Fruit fly (Drosophila melanogaster) whole organism, embryonic: Measurements from ENCODE around the gene mAChR-B.

Experiments
- ATbp ChIP-seq: fragments of 200-800 bp; sonication (Bioruptor generic); optimal IDR thresholded peaks from 2 replicates; lab custom pipeline; 2017; ENCODE audit warnings: missing biosample characterization, mild to moderate bottlenecking, missing genetic modification characterization, missing genetic modification reagents
- Bteb2 ChIP-seq: fragments of 200-800 bp; sonication (Bioruptor generic); optimal IDR thresholded peaks from 2 replicates; lab custom pipeline; 2016; ENCODE audit warnings: missing biosample characterization, missing genetic modification characterization
- CG11398 ChIP-seq: fragments of 200-800 bp; sonication (Bioruptor generic); optimal IDR thresholded peaks from 2 replicates; lab custom pipeline; 2016; ENCODE audit warnings: missing biosample characterization, missing genetic modification characterization
- CG12769 ChIP-seq: fragments of 200-800 bp; sonication (Bioruptor generic); optimal IDR thresholded peaks from 2 replicates; lab custom pipeline; 2019; ENCODE audit warnings: missing biosample characterization, mild to moderate bottlenecking, missing genetic modification characterization, moderate library complexity
- CG13624 ChIP-seq: fragments of 200-800 bp; sonication (Bioruptor generic); optimal IDR thresholded peaks from 2 replicates; lab custom pipeline; 2016; ENCODE audit warnings: missing biosample characterization, missing genetic modification characterization
- CG1602 ChIP-seq: fragments of 200-800 bp; sonication (Bioruptor generic); optimal IDR thresholded peaks from 3 replicates; lab custom pipeline; 2016; ENCODE audit warnings: missing biosample characterization, missing genetic modification characterization
- CG17385 ChIP-seq: fragments of 200-800 bp; sonication (Bioruptor generic); optimal IDR thresholded peaks from 3 replicates; lab custom pipeline; 2018; ENCODE audit warnings: missing biosample characterization, mild to moderate bottlenecking, missing genetic modification characterization
- CG18764 ChIP-seq: fragments of 200-800 bp; sonication (Bioruptor generic); optimal IDR thresholded peaks from 3 replicates; lab custom pipeline; 2016; ENCODE audit warnings: missing biosample characterization, missing genetic modification characterization
- CG2116 ChIP-seq: fragments of 200-800 bp; sonication (Bioruptor generic); optimal IDR thresholded peaks from 3 replicates; lab custom pipeline; 2018; ENCODE audit warnings: missing biosample characterization, mild to moderate bottlenecking, missing genetic modification characterization
- CG2120 ChIP-seq: fragments of 200-800 bp; sonication (Bioruptor generic); optimal IDR thresholded peaks from 3 replicates; lab custom pipeline; 2016; ENCODE audit warnings: missing biosample characterization, missing genetic modification characterization
- CG2712 ChIP-seq: fragments of 200-800 bp; optimal IDR thresholded peaks from 3 replicates; lab custom pipeline; 2019; ENCODE audit warnings: missing biosample characterization, mild to moderate bottlenecking, missing genetic modification characterization, moderate library complexity
- CG30020 ChIP-seq: fragments of 200-800 bp; optimal IDR thresholded peaks from 2 replicates; lab custom pipeline; 2019; ENCODE audit warnings: missing biosample characterization, mild to moderate bottlenecking, missing genetic modification characterization, moderate library complexity
- CG33213 ChIP-seq: fragments of 200-800 bp; sonication (Bioruptor generic); optimal IDR thresholded peaks from 3 replicates; lab custom pipeline; 2016; ENCODE audit warnings: missing biosample characterization, missing genetic modification characterization
- CG34376 ChIP-seq: fragments of 200-800 bp; sonication (Bioruptor generic); optimal IDR thresholded peaks from 2 replicates; lab custom pipeline; 2018; ENCODE audit warnings: missing biosample characterization, mild to moderate bottlenecking, missing genetic modification characterization
- CG3995 ChIP-seq: fragments of 200-800 bp; sonication (Bioruptor generic); optimal IDR thresholded peaks from 3 replicates; lab custom pipeline; 2016; ENCODE audit warnings: missing biosample characterization, missing genetic modification characterization
- CG6854 ChIP-seq: fragments of 200-800 bp; sonication (Bioruptor generic); optimal IDR thresholded peaks from 3 replicates; lab custom pipeline; 2017; ENCODE audit warnings: missing biosample characterization, mild to moderate bottlenecking, missing genetic modification characterization
- CG8924 ChIP-seq: fragments of 200-800 bp; optimal IDR thresholded peaks from 3 replicates; lab custom pipeline; 2019; ENCODE audit warnings: missing biosample characterization, mild to moderate bottlenecking, missing genetic modification characterization, moderate library complexity
- D19A ChIP-seq: fragments of 200-800 bp; optimal IDR thresholded peaks from 3 replicates; lab custom pipeline; 2019; ENCODE audit warnings: missing biosample characterization, mild to moderate bottlenecking, missing genetic modification characterization, moderate library complexity
- Drgx ChIP-seq: fragments of 200-800 bp; sonication (Bioruptor generic); IDR thresholded peaks from 2 replicates; pipeline ENCODE4 v1.3.6; 2022; ENCODE audit warnings: missing biosample characterization, missing genetic modification characterization
- Elba2 ChIP-seq: fragments of 200-800 bp; sonication (Bioruptor generic); optimal IDR thresholded peaks from 3 replicates; lab custom pipeline; 2016; ENCODE audit warnings: missing biosample characterization, missing genetic modification characterization
- Gug ChIP-seq: fragments of 200-800 bp; sonication (Bioruptor generic); IDR thresholded peaks from 4 replicates; pipeline ENCODE4 v1.3.6; 2022; ENCODE audit warnings: missing biosample characterization, missing genetic modification characterization
- Hr51 ChIP-seq, 2 experiments: fragments of 200-800 bp; sonication (Bioruptor generic); optimal IDR thresholded peaks; 2 replicates in 1 of 2; 3 replicates in 1 of 2; lab custom pipeline; 2016 to 2018; ENCODE audit warnings: missing biosample characterization in 2 of 2, missing genetic modification characterization in 2 of 2, mild to moderate bottlenecking in 1 of 2, moderate library complexity in 1 of 2
- Hr78 ChIP-seq, 2 experiments: fragments of 200-800 bp in 1 of 2; fragments of >200 bp in 1 of 2; sonication (Bioruptor generic) in 1 of 2; optimal IDR thresholded peaks; 2 replicates each; lab custom pipeline; 2017 to 2019; ENCODE audit warnings: missing biosample characterization in 2 of 2, missing genetic modification characterization in 2 of 2, mild to moderate bottlenecking in 1 of 2, moderate library complexity in 1 of 2
- Med ChIP-seq: fragments of 200-800 bp; sonication (Bioruptor generic); peaks from one replicate; lab custom pipeline; 2016; ENCODE audit warnings: missing biosample characterization, missing genetic modification characterization, mild to moderate bottlenecking, inconsistent platforms, moderate library complexity
- Nf-YC ChIP-seq: fragments of 200-800 bp; optimal IDR thresholded peaks from 3 replicates; lab custom pipeline; 2019; ENCODE audit warnings: missing biosample characterization, mild to moderate bottlenecking, missing genetic modification characterization, moderate library complexity
- NfI ChIP-seq: fragments of 200-800 bp; sonication (Bioruptor generic); optimal IDR thresholded peaks from 3 replicates; lab custom pipeline; 2018; ENCODE audit warnings: missing biosample characterization, mild to moderate bottlenecking, missing genetic modification characterization, moderate library complexity
- abd-A ChIP-seq: fragments of 200-800 bp; sonication (Bioruptor generic); optimal IDR thresholded peaks from 3 replicates; lab custom pipeline; 2019; ENCODE audit warnings: missing biosample characterization, mild to moderate bottlenecking, missing genetic modification characterization, moderate library complexity
- ato ChIP-seq: fragments of 200-800 bp; sonication (Bioruptor generic); IDR thresholded peaks from 2 replicates; pipeline ENCODE4 v1.3.6; 2022; ENCODE audit warnings: missing biosample characterization, missing genetic modification characterization; ENCODE audit not compliant: partially characterized antibody
- bsh ChIP-seq, 2 experiments: fragments of 200-800 bp; sonication (Bioruptor generic); optimal IDR thresholded peaks; 2 replicates each; lab custom pipeline; 2017 to 2018; ENCODE audit warnings: mild to moderate bottlenecking in 2 of 2, missing biosample characterization in 2 of 2, missing genetic modification characterization in 2 of 2, moderate library complexity in 1 of 2
- cas ChIP-seq: fragments of 200-800 bp; sonication (Bioruptor generic); IDR thresholded peaks from 2 replicates; pipeline ENCODE4 v1.3.6; 2022; ENCODE audit warnings: missing biosample characterization, missing genetic modification characterization
- croc ChIP-seq: fragments of 200-800 bp; sonication (Bioruptor generic); conservative IDR thresholded peaks from 3 replicates; pipeline ENCODE4 v1.3.6; 2022; ENCODE audit warnings: missing biosample characterization, missing genetic modification characterization
- eve ChIP-seq, 2 experiments: fragments of >200 bp; optimal IDR thresholded peaks; 2 replicates each; lab custom pipeline; 2017; ENCODE audit warnings: missing biosample characterization in 2 of 2, missing genetic modification characterization in 2 of 2
- exex ChIP-seq: fragments of 200-800 bp; sonication (Bioruptor generic); optimal IDR thresholded peaks from 4 replicates; lab custom pipeline; 2018; ENCODE audit warnings: missing biosample characterization, mild to moderate bottlenecking, missing genetic modification characterization, moderate library complexity
- gce ChIP-seq: fragments of 200-800 bp; sonication (Bioruptor generic); IDR thresholded peaks from 3 replicates; pipeline ENCODE4 v1.3.6; 2022; ENCODE audit warnings: missing biosample characterization, missing genetic modification characterization
- gem ChIP-seq: fragments of 200-800 bp; sonication (Bioruptor generic); optimal IDR thresholded peaks from 2 replicates; lab custom pipeline; 2019; ENCODE audit warnings: missing biosample characterization, mild to moderate bottlenecking, missing genetic modification characterization, moderate library complexity
- gro ChIP-seq: fragments of 200-800 bp; sonication (Bioruptor generic); optimal IDR thresholded peaks from 2 replicates; lab custom pipeline; 2016; ENCODE audit warnings: missing biosample characterization, missing genetic modification characterization
- inv ChIP-seq: fragments of 200-800 bp; sonication (Bioruptor generic); IDR thresholded peaks from 2 replicates; pipeline ENCODE4 v1.3.6; 2022; ENCODE audit warnings: missing biosample characterization, missing genetic modification characterization; ENCODE audit not compliant: partially characterized antibody
- kni ChIP-seq: fragments of 200-800 bp; sonication (Bioruptor generic); optimal IDR thresholded peaks from 3 replicates; lab custom pipeline; 2017; ENCODE audit warnings: mild to moderate bottlenecking, missing biosample characterization, missing genetic modification reagents, missing genetic modification characterization
- nom ChIP-seq: fragments of 200-800 bp; sonication (Bioruptor generic); optimal IDR thresholded peaks from 2 replicates; lab custom pipeline; 2017; ENCODE audit warnings: missing biosample characterization, missing genetic modification characterization, mild to moderate bottlenecking, moderate library complexity, missing genetic modification reagents
- pfk ChIP-seq: fragments of 200-800 bp; sonication (Bioruptor generic); optimal IDR thresholded peaks from 2 replicates; lab custom pipeline; 2018; ENCODE audit warnings: missing biosample characterization, mild to moderate bottlenecking, missing genetic modification characterization, moderate library complexity
- pita ChIP-seq: fragments of 200-800 bp; sonication (Bioruptor generic); optimal IDR thresholded peaks from 2 replicates; lab custom pipeline; 2017; ENCODE audit warnings: missing biosample characterization, mild to moderate bottlenecking, missing genetic modification characterization
- pnt ChIP-seq: fragments of 200-800 bp; sonication (Bioruptor generic); optimal IDR thresholded peaks from 3 replicates; lab custom pipeline; 2016; ENCODE audit warnings: missing biosample characterization, missing genetic modification characterization
- scrt ChIP-seq: fragments of 200-800 bp; sonication (Bioruptor generic); optimal IDR thresholded peaks from 2 replicates; lab custom pipeline; 2018; ENCODE audit warnings: missing biosample characterization, mild to moderate bottlenecking, missing genetic modification characterization, moderate library complexity
- tll ChIP-seq, 2 experiments: fragments of 200-800 bp in 1 of 2; fragments of >200 bp in 1 of 2; sonication (Bioruptor generic) in 1 of 2; optimal IDR thresholded peaks; 2 replicates each; lab custom pipeline; 2017 to 2019; ENCODE audit warnings: missing biosample characterization in 2 of 2, missing genetic modification characterization in 2 of 2, mild to moderate bottlenecking in 1 of 2, moderate library complexity in 1 of 2
- usp ChIP-seq: fragments of >200 bp; optimal IDR thresholded peaks from 2 replicates; lab custom pipeline; 2017; ENCODE audit warnings: missing biosample characterization, missing genetic modification characterization

Gene mAChR-B

DNA sequence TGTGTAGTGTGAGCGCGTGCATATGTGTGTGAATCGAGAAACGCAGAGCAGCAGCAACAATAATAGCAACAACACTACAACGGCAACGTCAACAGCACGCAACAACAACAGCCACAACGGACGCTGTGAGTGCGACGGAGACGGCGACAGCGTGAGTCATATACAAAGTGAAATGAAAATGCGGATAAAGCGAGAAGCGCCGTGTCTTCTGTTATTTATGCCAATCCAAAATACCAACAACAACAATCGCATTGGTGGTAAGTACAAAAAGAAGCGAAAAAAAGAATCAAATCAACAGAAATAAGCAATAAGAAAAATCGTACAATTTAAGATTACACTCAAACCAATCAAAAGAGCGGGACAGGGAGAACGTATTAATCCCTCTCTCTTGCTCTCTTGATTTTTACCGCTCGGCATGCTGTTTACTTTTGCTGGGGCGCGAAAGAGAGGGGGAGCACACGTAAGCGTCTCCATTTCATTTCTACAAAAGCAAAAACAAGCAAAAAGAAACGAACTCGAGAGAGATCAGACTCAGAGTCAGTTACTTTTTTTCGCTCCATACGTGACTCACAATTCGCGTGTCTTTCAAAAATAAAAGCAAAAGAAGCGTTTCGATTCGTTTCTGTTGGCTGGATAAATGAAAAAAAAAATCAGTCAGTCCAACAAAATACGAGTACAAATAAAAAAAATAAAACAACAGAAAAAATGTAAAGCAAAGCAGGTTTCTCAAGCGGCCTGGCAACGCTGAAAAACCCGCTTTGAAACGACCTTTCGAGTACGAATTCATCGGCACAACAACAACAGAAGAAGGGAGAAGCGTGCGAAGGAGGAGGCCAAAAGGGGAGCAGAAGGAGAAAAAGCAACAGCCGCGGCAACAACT lies 47.0 kb downstream of the mAChR-B start (continued):
- peak; percentile 15 for TF ChIP-seq kni (GFP tag; lab: Kevin White, UChicago)
- peak; percentile 33 for TF ChIP-seq CG3995 (GFP tag; lab: Kevin White, UChicago)
- TF ChIP-seq bsh (GFP tag; optimal IDR thresholded peaks at IDR 0.05; lab: Kevin White, UChicago): peak in 1 of 2 experiments; percentile 100
- peak; percentile 41 for TF ChIP-seq CG11398 (GFP tag; lab: Kevin White, UChicago)
- TF ChIP-seq scrt (GFP tag; lab: Kevin White, UChicago): peak; percentile 54
- peak; percentile 20 for TF ChIP-seq CG34376 (GFP tag; lab: Kevin White, UChicago)
- no peak for TF ChIP-seq gce (GFP tag; lab: Robert Waterston, UW)
- TF ChIP-seq CG17385 (GFP tag; lab: Kevin White, UChicago): peak; percentile 42
- TF ChIP-seq CG33213 (GFP tag; lab: Kevin White, UChicago): peak; percentile 1
- no peak for TF ChIP-seq Bteb2 (GFP tag; lab: Kevin White, UChicago)
- TF ChIP-seq tll (GFP tag; optimal IDR thresholded peaks at IDR 0.05; lab: Kevin White, UChicago): peak; percentile 15 to 66
- no peak for TF ChIP-seq ato
- peak; percentile 14 for TF ChIP-seq Elba2
- no peak for TF ChIP-seq CG1602
- no peak for TF ChIP-seq usp
- peak; percentile 39 for TF ChIP-seq CG13624 (GFP tag; lab: Kevin White, UChicago)
- TF ChIP-seq CG2712 (tag; lab: Kevin White, UChicago): no peak
- peak in 1 of 2 experiments; percentile 6 for TF ChIP-seq Hr51 (GFP tag; optimal IDR thresholded peaks at IDR 0.05; lab: Kevin White, UChicago)
- TF ChIP-seq NfI (GFP tag; lab: Kevin White, UChicago): peak; percentile 22
- TF ChIP-seq CG12769 (tag; lab: Kevin White, UChicago): peak; percentile 36
- TF ChIP-seq CG8924 (tag; lab: Kevin White, UChicago): peak; percentile 21
- no peak for TF ChIP-seq gro (GFP tag; lab: Kevin White, UChicago)
- peak in 1 of 2 experiments; percentile 27 for TF ChIP-seq Hr78 (GFP tag; optimal IDR thresholded peaks at IDR 0.05; lab: Kevin White, UChicago)
- TF ChIP-seq Nf-YC (tag; lab: Kevin White, UChicago): peak; percentile 71
- peak in 1 of 2 experiments; percentile 75 for TF ChIP-seq eve (GFP tag; optimal IDR thresholded peaks at IDR 0.05; lab: Kevin White, UChicago)
- TF ChIP-seq CG6854 (GFP tag; lab: Kevin White, UChicago): peak; percentile 37
- no peak for TF ChIP-seq croc (GFP tag; lab: Robert Waterston, UW)
- TF ChIP-seq abd-A (tag; lab: Kevin White, UChicago): peak; percentile 53
- TF ChIP-seq, all 482 proteins: peak for 66

DNA sequence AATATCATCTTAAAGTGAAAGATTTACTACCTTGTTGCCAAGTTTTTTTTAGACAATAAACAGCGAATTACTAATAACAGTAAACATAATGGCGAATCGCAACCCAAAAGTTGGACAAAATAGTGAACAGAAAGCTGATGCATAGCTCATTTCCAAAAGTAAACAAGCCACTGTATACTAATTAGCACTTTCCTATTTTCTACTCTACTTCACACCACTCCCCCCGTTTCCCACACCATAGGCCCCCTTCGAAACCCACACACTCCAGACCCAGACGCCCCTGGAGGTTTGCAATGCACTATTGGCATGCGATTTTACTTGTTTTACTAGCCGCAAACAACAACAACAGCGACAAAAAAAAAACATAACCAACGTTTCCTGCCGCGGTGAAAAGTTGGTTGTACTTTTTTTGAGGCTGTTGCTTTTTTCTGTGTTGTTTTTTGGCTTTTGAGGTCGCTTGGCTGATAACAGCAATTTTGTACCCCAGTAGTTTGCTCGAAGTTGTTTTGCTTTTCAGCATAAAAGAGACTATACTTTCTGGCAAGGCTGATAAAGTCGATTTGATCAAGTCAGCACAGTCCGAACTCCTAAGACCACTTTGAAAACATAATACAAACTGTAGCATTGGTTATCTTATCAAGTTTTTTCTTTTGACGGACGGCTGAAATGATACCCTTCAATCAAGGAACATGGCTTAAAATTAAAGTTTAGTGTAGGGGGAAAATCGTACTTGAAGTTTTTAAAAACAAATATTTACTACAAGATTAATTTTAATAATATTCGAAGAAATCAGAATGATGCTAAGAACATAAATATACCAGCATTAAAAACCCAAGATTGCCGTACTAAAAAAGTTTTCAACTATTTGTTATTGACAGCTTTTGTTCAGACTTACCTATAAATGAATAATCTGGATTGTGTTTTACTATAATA lies 48.1 kb downstream of the mAChR-B start:
- peak; percentile 70 for TF ChIP-seq exex (tag; lab: Kevin White, UChicago)
- TF ChIP-seq D19A (tag; lab: Kevin White, UChicago): peak; percentile 50
- no peak for TF ChIP-seq cas (GFP tag; lab: Robert Waterston, UW)
- TF ChIP-seq nom (GFP tag; lab: Kevin White, UChicago): peak; percentile 67
- TF ChIP-seq pnt (GFP tag; lab: Kevin White, UChicago): no peak
- no peak for TF ChIP-seq Gug (GFP tag; lab: Robert Waterston, UW)
- TF ChIP-seq pita (GFP tag; lab: Kevin White, UChicago): no peak
- TF ChIP-seq ATbp: peak; percentile 4
- TF ChIP-seq pfk (GFP tag; lab: Kevin White, UChicago): no peak
- TF ChIP-seq CG30020 (tag; lab: Kevin White, UChicago): no peak
- TF ChIP-seq Drgx: 0 out of 2 replicates have a peak, but pooled peaks have one; percentile 2
- peak; percentile 0 for TF ChIP-seq gem
- no peak for TF ChIP-seq CG18764 (GFP tag; lab: Kevin White, UChicago)
- no peak for TF ChIP-seq inv (GFP tag; lab: Robert Waterston, UW)
- TF ChIP-seq Med (GFP tag; lab: Kevin White, UChicago): peak; percentile 46
- TF ChIP-seq CG2116 (GFP tag; lab: Kevin White, UChicago): peak; percentile 5
- peak; percentile 27 for TF ChIP-seq CG2120
